Fruit fly (Drosophila melanogaster): ENCODE data around the gene betaTub85D.

The betaTub85D gene

dm6 chr3R:9404104-9404512 lies 6.0 kb downstream of the betaTub85D start, which contains the start of the genes CG9356, BBIP1 and CG8135 (continued):
- TF ChIP-seq nau (GFP tag; optimal IDR thresholded peaks at IDR 0.05) (no peak), Aef1 (GFP tag; IDR thresholded peaks at IDR 0.05) (peak; percentile 53; the same call in 2 of the 3 replicates), tgo (GFP tag; IDR thresholded peaks at IDR 0.05) (peak; percentile 60; the same call in 2 of the 3 replicates), zen (tag; optimal IDR thresholded peaks at IDR 0.05) (peak; percentile 79), sisA (GFP tag; IDR thresholded peaks at IDR 0.05) (peak; percentile 71), CG2202 (tag; optimal IDR thresholded peaks at IDR 0.05) (peak; percentile 41), tx (GFP tag; optimal IDR thresholded peaks at IDR 0.05) (peak; percentile 81), Trl (optimal IDR thresholded peaks at IDR 0.05) (no peak), Trl (GFP tag; optimal IDR thresholded peaks at IDR 0.05) (peak; percentile 84), org-1 (GFP tag; optimal IDR thresholded peaks at IDR 0.05) (no peak), ato (GFP tag; IDR thresholded peaks at IDR 0.05; ENCODE audit: partially characterized antibody) (no peak), hbn (GFP tag; IDR thresholded peaks at IDR 0.05; ENCODE audit: partially characterized antibody) (no peak), Elba2 (GFP tag; optimal IDR thresholded peaks at IDR 0.05) (peak; percentile 84), CG13894 (tag; optimal IDR thresholded peaks at IDR 0.05) (no peak), chn (GFP tag; optimal IDR thresholded peaks at IDR 0.05) (peak; percentile 90), CG3163 (GFP tag; optimal IDR thresholded peaks at IDR 0.05) (peak; percentile 54), yki (optimal IDR thresholded peaks at IDR 0.05) (no peak), vnd (GFP tag; IDR thresholded peaks at IDR 0.05; ENCODE audit: partially characterized antibody) (no peak), CG4282 (GFP tag; optimal IDR thresholded peaks at IDR 0.05) (peak; percentile 79), gsb-n (tag; optimal IDR thresholded peaks at IDR 0.05) (no peak), mam (GFP tag; optimal IDR thresholded peaks at IDR 0.05) (peak; percentile 86), CG11247 (GFP tag; IDR thresholded peaks at IDR 0.05) (peak; percentile 54; the same call in 1 of the 2 replicates), CG2875 (GFP tag; optimal IDR thresholded peaks at IDR 0.05) (peak; percentile 32), CG31224 (GFP tag; IDR thresholded peaks at IDR 0.05) (peak; percentile 18; the same call in 1 of the 2 replicates), dimm (GFP tag; IDR thresholded peaks at IDR 0.05) (no peak), H2.0 (GFP tag; IDR thresholded peaks at IDR 0.05) (peak; percentile 56), Dfd (GFP tag; optimal IDR thresholded peaks at IDR 0.05) (no peak), D19B (GFP tag; optimal IDR thresholded peaks at IDR 0.05) (no peak), CG5180 (GFP tag; optimal IDR thresholded peaks at IDR 0.05) (no peak), luna (GFP tag; optimal IDR thresholded peaks at IDR 0.05) (peak; percentile 39), CG30403 (GFP tag; optimal IDR thresholded peaks at IDR 0.05) (peak; percentile 84), Hr3 (GFP tag; optimal IDR thresholded peaks at IDR 0.05) (peak; percentile 75), CG12071 (GFP tag; optimal IDR thresholded peaks at IDR 0.05) (no peak), sima (GFP tag; optimal IDR thresholded peaks at IDR 0.05) (peak; percentile 61), Camta (GFP tag; optimal IDR thresholded peaks at IDR 0.05) (peak; percentile 71), Lim3 (GFP tag; IDR thresholded peaks at IDR 0.05) (no peak), prd (optimal IDR thresholded peaks at IDR 0.05) (no peak), prd (GFP tag; IDR thresholded peaks at IDR 0.05) (peak; percentile 83), ab (GFP tag; optimal IDR thresholded peaks at IDR 0.05) (no peak), HLHmδ (GFP tag; optimal IDR thresholded peaks at IDR 0.05) (no peak), oc (tag; optimal IDR thresholded peaks at IDR 0.05) (no peak), CG2889 (GFP tag; IDR thresholded peaks at IDR 0.05) (0 out of 3 replicates have a peak, but pooled peaks have one; percentile 34), ewg (GFP tag; optimal IDR thresholded peaks at IDR 0.05) (peak; percentile 28), CG34376 (GFP tag; optimal IDR thresholded peaks at IDR 0.05) (peak; percentile 65), Bdp1 (GFP tag; optimal IDR thresholded peaks at IDR 0.05) (peak; percentile 74), Dbx (GFP tag; IDR thresholded peaks at IDR 0.05) (peak; percentile 80), Asciz (GFP tag; optimal IDR thresholded peaks at IDR 0.05) (no peak), Poxn (GFP tag; IDR thresholded peaks at IDR 0.05) (no peak), nom (GFP tag; optimal IDR thresholded peaks at IDR 0.05) (peak; percentile 44), CG6765 (GFP tag; optimal IDR thresholded peaks at IDR 0.05) (peak; percentile 44), trh (GFP tag; optimal IDR thresholded peaks at IDR 0.05) (no peak), CkIIα-i1 (GFP tag; IDR thresholded peaks at IDR 0.05) (no peak)

Measured in whole organism, embryonic.